Worm (Caenorhabditis elegans) whole organism, L2 larva: Measurements from ENCODE around the gene div-1.

Experiments used
- C34F6.9 ChIP-seq: fragments of 150-350 bp; optimal IDR thresholded peaks from 2 replicates; lab custom pipeline; 2014; ENCODE audit warnings: missing biosample characterization, missing genetic modification characterization
- F13H6.1 ChIP-seq: sonication (generic microtip); optimal IDR thresholded peaks from 2 replicates; lab custom pipeline; 2016; ENCODE audit warnings: missing genetic modification characterization, missing compliant biosample characterization
- R02D3.7 ChIP-seq: fragments of 150-350 bp; optimal IDR thresholded peaks from 2 replicates; lab custom pipeline; 2014; ENCODE audit warnings: missing biosample characterization, missing genetic modification characterization
- Y55F3AM.14 ChIP-seq: fragments of 200-800 bp; sonication (Bioruptor generic); optimal IDR thresholded peaks from 2 replicates; lab custom pipeline; 2018; ENCODE audit warnings: mild to moderate bottlenecking, missing genetic modification characterization, missing compliant biosample characterization
- ZK546.5 ChIP-seq: sonication (generic microtip); optimal IDR thresholded peaks from 2 replicates; lab custom pipeline; 2017; ENCODE audit warnings: missing biosample characterization, missing genetic modification characterization
- alr-1 ChIP-seq: fragments of 150-350 bp; optimal IDR thresholded peaks from 2 replicates; lab custom pipeline; 2014; ENCODE audit warnings: missing biosample characterization, missing genetic modification characterization
- aly-2 ChIP-seq: fragments of 150-350 bp; optimal IDR thresholded peaks from 2 replicates; lab custom pipeline; 2014; ENCODE audit warnings: missing biosample characterization, missing genetic modification characterization
- ama-1 ChIP-seq: fragments of 150-350 bp; optimal IDR thresholded peaks from 2 replicates; lab custom pipeline; 2018; ENCODE audit warnings: inconsistent platforms
- blmp-1 ChIP-seq: sonication (generic microtip); optimal IDR thresholded peaks from 2 replicates; lab custom pipeline; 2017; ENCODE audit warnings: missing genetic modification characterization, mild to moderate bottlenecking, missing compliant biosample characterization, antibody characterized with exemption, moderate library complexity; ENCODE audit not compliant: insufficient read depth
- ceh-16 ChIP-seq: fragments of 150-350 bp; optimal IDR thresholded peaks from 2 replicates; lab custom pipeline; 2014; ENCODE audit warnings: missing biosample characterization, missing genetic modification characterization
- ceh-82 ChIP-seq: fragments of 150-350 bp; optimal IDR thresholded peaks from 2 replicates; lab custom pipeline; 2014; ENCODE audit warnings: missing biosample characterization, missing genetic modification characterization
- crh-2 ChIP-seq: sonication (generic microtip); optimal IDR thresholded peaks from 2 replicates; lab custom pipeline; 2017; ENCODE audit warnings: missing biosample characterization, missing genetic modification characterization
- dmd-4 ChIP-seq: sonication (generic microtip); optimal IDR thresholded peaks from 2 replicates; lab custom pipeline; 2017; ENCODE audit warnings: missing biosample characterization, missing genetic modification characterization
- egl-27 ChIP-seq: sonication (generic microtip); optimal IDR thresholded peaks from 3 replicates; lab custom pipeline; 2017; ENCODE audit warnings: missing biosample characterization, missing genetic modification reagents, missing genetic modification characterization
- elt-1 ChIP-seq: fragments of 150-350 bp; optimal IDR thresholded peaks from 2 replicates; lab custom pipeline; 2014; ENCODE audit warnings: missing biosample characterization, missing genetic modification characterization
- elt-3 ChIP-seq: sonication (generic microtip); optimal IDR thresholded peaks from 2 replicates; lab custom pipeline; 2017; ENCODE audit warnings: missing biosample characterization, missing genetic modification characterization
- fos-1 ChIP-seq: fragments of 150-350 bp; optimal IDR thresholded peaks from 2 replicates; lab custom pipeline; 2014; ENCODE audit warnings: missing biosample characterization, missing genetic modification characterization
- gmeb-1 ChIP-seq: fragments of 150-350 bp; optimal IDR thresholded peaks from 2 replicates; lab custom pipeline; 2014; ENCODE audit warnings: missing biosample characterization, missing genetic modification characterization
- lin-11 ChIP-seq: fragments of 150-350 bp; sonication (generic microtip); optimal IDR thresholded peaks from 2 replicates; lab custom pipeline; 2014; ENCODE audit warnings: missing biosample characterization, missing genetic modification characterization, inconsistent platforms, mixed read lengths
- lin-13 ChIP-seq: fragments of 150-350 bp; optimal IDR thresholded peaks from 2 replicates; lab custom pipeline; 2014; ENCODE audit warnings: missing biosample characterization, missing genetic modification reagents, missing genetic modification characterization
- lin-39 ChIP-seq: fragments of 150-350 bp; optimal IDR thresholded peaks from 2 replicates; lab custom pipeline; 2014; ENCODE audit warnings: missing biosample characterization, missing genetic modification reagents, missing genetic modification characterization
- lsy-2 ChIP-seq, 2 experiments: fragments of 150-350 bp in 1 of 2; sonication (generic microtip) in 1 of 2; optimal IDR thresholded peaks; 2 replicates each; lab custom pipeline; 2014 to 2017; ENCODE audit warnings: missing biosample characterization in 2 of 2, missing genetic modification characterization in 2 of 2
- mab-5 ChIP-seq: fragments of 150-350 bp; optimal IDR thresholded peaks from 2 replicates; lab custom pipeline; 2014; ENCODE audit warnings: missing biosample characterization, missing genetic modification characterization
- mbf-1 ChIP-seq: sonication (generic microtip); optimal IDR thresholded peaks from 2 replicates; lab custom pipeline; 2017; ENCODE audit warnings: missing biosample characterization, missing genetic modification characterization
- mdl-1 ChIP-seq, 2 experiments: fragments of 150-350 bp in 1 of 2; sonication (generic microtip) in 1 of 2; optimal IDR thresholded peaks; 2 replicates each; lab custom pipeline; 2017; ENCODE audit warnings: missing biosample characterization in 2 of 2, missing genetic modification characterization in 2 of 2
- nhr-10 ChIP-seq: sonication (generic microtip); optimal IDR thresholded peaks from 2 replicates; lab custom pipeline; 2017; ENCODE audit warnings: missing biosample characterization, missing genetic modification characterization
- nhr-11 ChIP-seq: fragments of 150-350 bp; optimal IDR thresholded peaks from 2 replicates; lab custom pipeline; 2014; ENCODE audit warnings: missing biosample characterization, missing genetic modification characterization
- nhr-12 ChIP-seq: fragments of 150-350 bp; optimal IDR thresholded peaks from 2 replicates; lab custom pipeline; 2014; ENCODE audit warnings: missing biosample characterization, missing genetic modification characterization
- nhr-129 ChIP-seq: fragments of 150-350 bp; optimal IDR thresholded peaks from 2 replicates; lab custom pipeline; 2014; ENCODE audit warnings: missing biosample characterization, missing genetic modification characterization
- nhr-21 ChIP-seq: fragments of 150-350 bp; optimal IDR thresholded peaks from 2 replicates; lab custom pipeline; 2014; ENCODE audit warnings: missing biosample characterization, missing genetic modification characterization
- nhr-23 ChIP-seq: fragments of 150-350 bp; optimal IDR thresholded peaks from 2 replicates; lab custom pipeline; 2014; ENCODE audit warnings: missing biosample characterization, missing genetic modification reagents, missing genetic modification characterization
- nhr-237 ChIP-seq: fragments of 150-350 bp; optimal IDR thresholded peaks from 2 replicates; lab custom pipeline; 2014; ENCODE audit warnings: missing biosample characterization, missing genetic modification characterization
- nhr-25 ChIP-seq: fragments of 150-350 bp; sonication (generic microtip); optimal IDR thresholded peaks from 3 replicates; lab custom pipeline; 2014; ENCODE audit warnings: missing biosample characterization, missing genetic modification characterization
- nhr-6 ChIP-seq: fragments of 150-350 bp; optimal IDR thresholded peaks from 2 replicates; lab custom pipeline; 2014; ENCODE audit warnings: missing biosample characterization, missing genetic modification characterization
- nhr-77 ChIP-seq: fragments of 150-350 bp; optimal IDR thresholded peaks from 2 replicates; lab custom pipeline; 2014; ENCODE audit warnings: missing biosample characterization, missing genetic modification characterization
- peb-1 ChIP-seq: fragments of 150-350 bp; optimal IDR thresholded peaks from 2 replicates; lab custom pipeline; 2014; ENCODE audit warnings: missing biosample characterization, missing genetic modification characterization
- sem-4 ChIP-seq: fragments of 150-350 bp; optimal IDR thresholded peaks from 2 replicates; lab custom pipeline; 2014; ENCODE audit warnings: missing biosample characterization, missing genetic modification reagents, missing genetic modification characterization
- skn-1 ChIP-seq: sonication (generic microtip); optimal IDR thresholded peaks from 2 replicates; lab custom pipeline; 2017; ENCODE audit warnings: missing biosample characterization, missing genetic modification characterization
- sma-3 ChIP-seq: sonication (generic microtip); optimal IDR thresholded peaks from 2 replicates; lab custom pipeline; 2016; ENCODE audit warnings: missing genetic modification reagents, missing genetic modification characterization, missing compliant biosample characterization
- sma-9 ChIP-seq, 2 experiments: fragments of 150-350 bp in 1 of 2; sonication (generic microtip) in 1 of 2; optimal IDR thresholded peaks; 2 replicates each; lab custom pipeline; 2014 to 2016; ENCODE audit warnings: missing genetic modification characterization in 2 of 2, mild to moderate bottlenecking in 1 of 2, missing biosample characterization in 1 of 2, missing compliant biosample characterization in 1 of 2, missing genetic modification reagents in 1 of 2, moderate library complexity in 1 of 2
- snpc-4 ChIP-seq: fragments of 150-350 bp; optimal IDR thresholded peaks from 2 replicates; lab custom pipeline; 2014; ENCODE audit warnings: missing biosample characterization, missing genetic modification characterization
- unc-39 ChIP-seq: fragments of 150-350 bp; optimal IDR thresholded peaks from 2 replicates; lab custom pipeline; 2014; ENCODE audit warnings: missing biosample characterization, missing genetic modification characterization
- unc-55 ChIP-seq: fragments of 150-350 bp; sonication (generic microtip); optimal IDR thresholded peaks from 3 replicates; lab custom pipeline; 2014; ENCODE audit warnings: missing biosample characterization, missing genetic modification reagents, missing genetic modification characterization
- unc-62 ChIP-seq: fragments of 150-350 bp; optimal IDR thresholded peaks from 2 replicates; lab custom pipeline; 2014; ENCODE audit warnings: missing biosample characterization, missing genetic modification reagents, missing genetic modification characterization
- zag-1 ChIP-seq: fragments of 150-350 bp; optimal IDR thresholded peaks from 2 replicates; lab custom pipeline; 2014; ENCODE audit warnings: missing biosample characterization, missing genetic modification characterization
- ztf-1 ChIP-seq: fragments of 200-800 bp; sonication (Bioruptor generic); conservative IDR thresholded peaks from 2 replicates; pipeline ENCODE4 v1.3.6; 2022; ENCODE audit warnings: missing genetic modification characterization, missing compliant biosample characterization
- ztf-11 ChIP-seq: sonication (generic microtip); optimal IDR thresholded peaks from 2 replicates; lab custom pipeline; 2017; ENCODE audit warnings: missing biosample characterization, missing genetic modification characterization
- ztf-4 ChIP-seq: fragments of 150-350 bp; optimal IDR thresholded peaks from 2 replicates; lab custom pipeline; 2014; ENCODE audit warnings: missing biosample characterization, missing genetic modification characterization

The div-1 gene

DNA sequence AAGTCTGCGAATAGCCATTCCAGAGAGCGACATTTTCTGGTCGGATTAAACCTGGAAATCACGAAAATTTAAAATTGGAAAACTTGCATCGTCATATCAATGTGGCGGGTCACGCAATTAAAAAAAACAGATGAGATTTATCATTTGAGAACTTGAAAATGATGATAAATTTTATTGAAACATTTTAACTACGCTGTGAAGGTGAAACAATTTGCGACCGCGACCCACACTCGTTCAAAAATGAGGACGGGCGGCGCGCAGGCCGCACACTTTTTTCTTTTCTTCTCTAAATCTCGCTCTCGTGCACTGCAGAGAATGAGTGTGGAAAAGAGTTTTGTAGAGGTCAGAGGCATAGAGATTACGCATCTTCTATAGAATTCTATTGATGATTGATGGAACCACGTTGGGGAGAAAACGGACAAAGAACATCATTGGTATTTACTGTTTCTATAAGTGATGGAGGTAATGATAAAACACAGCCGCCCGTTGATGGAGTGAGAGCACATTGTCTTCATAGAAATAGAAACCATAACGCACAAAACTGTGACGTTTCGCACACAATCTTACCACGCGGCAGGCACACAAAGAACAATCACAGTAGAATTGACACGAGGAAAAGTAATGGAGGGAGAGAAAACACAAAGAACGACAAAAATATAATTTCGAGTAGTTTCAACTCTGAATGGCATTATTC lies 31.6 kb downstream of the div-1 start, which contains the start of gene cts-1:
TSS of gene cts-1 (minus strand) at position 51 of the 694 bp plus-strand sequence.
- no peak for TF ChIP-seq nhr-23
- TF ChIP-seq aly-2 = no peak
- peak; percentile 58 for TF ChIP-seq gmeb-1 (tag; lab: Kevin White, UChicago)
- TF ChIP-seq nhr-12 (tag; lab: Kevin White, UChicago) = no peak
- no peak for TF ChIP-seq skn-1
- peak; percentile 76 for TF ChIP-seq ama-1 (lab: Kevin White, UChicago)
- TF ChIP-seq sem-4 (tag; lab: Kevin White, UChicago) = peak; percentile 41
- peak; percentile 15 for TF ChIP-seq nhr-6 (tag; lab: Kevin White, UChicago)
- no peak for TF ChIP-seq ZK546.5 (tag; lab: Kevin White, UChicago)
- no peak for TF ChIP-seq Y55F3AM.14 (GFP tag; lab: Kevin White, UChicago)
- peak; percentile 86 for TF ChIP-seq F13H6.1 (tag; lab: Kevin White, UChicago)
- no peak for TF ChIP-seq nhr-237 (tag; lab: Kevin White, UChicago)
- TF ChIP-seq crh-2 = peak; percentile 96
- TF ChIP-seq sma-3 (GFP tag; lab: Kevin White, UChicago) = peak; percentile 90
- no peak for TF ChIP-seq egl-27
- no peak for TF ChIP-seq sma-9 (GFP tag; optimal IDR thresholded peaks at IDR 0.05; lab: Kevin White, UChicago)
- TF ChIP-seq sma-9 (tag; optimal IDR thresholded peaks at IDR 0.05; lab: Kevin White, UChicago) = no peak
- no peak for TF ChIP-seq R02D3.7
- no peak for TF ChIP-seq ceh-82 (tag; lab: Kevin White, UChicago)
- TF ChIP-seq ztf-1 = no peak
- TF ChIP-seq blmp-1 (tag; lab: Kevin White, UChicago) = peak; percentile 71
- peak; percentile 91 for TF ChIP-seq nhr-21
- TF ChIP-seq fos-1 (tag; lab: Kevin White, UChicago) = peak; percentile 85
- no peak for TF ChIP-seq unc-39
- TF ChIP-seq lin-13 = peak; percentile 80
- TF ChIP-seq snpc-4 (tag; lab: Kevin White, UChicago) = peak; percentile 48
- TF ChIP-seq lin-39 (tag; lab: Kevin White, UChicago) = no peak
- no peak for TF ChIP-seq dmd-4 (tag; lab: Kevin White, UChicago)
- no peak for TF ChIP-seq unc-62 (GFP tag; lab: Kevin White, UChicago)
- no peak for TF ChIP-seq nhr-77 (tag; lab: Kevin White, UChicago)
- no peak for TF ChIP-seq elt-3
- TF ChIP-seq ztf-11 (tag; lab: Kevin White, UChicago) = no peak
- TF ChIP-seq lsy-2 (tag; optimal IDR thresholded peaks at IDR 0.05; lab: Kevin White, UChicago) = peak; percentile 59 to 92
- TF ChIP-seq mdl-1 (tag; optimal IDR thresholded peaks at IDR 0.05; lab: Kevin White, UChicago) = peak; percentile 42 to 85
- no peak for TF ChIP-seq ceh-16
- TF ChIP-seq zag-1 (tag; lab: Kevin White, UChicago) = peak; percentile 50
- peak; percentile 84 for TF ChIP-seq C34F6.9 (tag; lab: Kevin White, UChicago)
- TF ChIP-seq alr-1 (tag; lab: Kevin White, UChicago) = no peak
- TF ChIP-seq nhr-11 (tag; lab: Kevin White, UChicago) = no peak
- peak; percentile 68 for TF ChIP-seq unc-55 (GFP tag; lab: Kevin White, UChicago)
- no peak for TF ChIP-seq elt-1
- peak; percentile 84 for TF ChIP-seq nhr-129 (tag; lab: Kevin White, UChicago)
- TF ChIP-seq mab-5 (tag; lab: Kevin White, UChicago) = peak; percentile 36
- no peak for TF ChIP-seq mbf-1 (tag; lab: Kevin White, UChicago)
- peak; percentile 26 for TF ChIP-seq lin-11
- peak; percentile 88 for TF ChIP-seq nhr-25 (tag; lab: Kevin White, UChicago)
- no peak for TF ChIP-seq peb-1
- peak; percentile 77 for TF ChIP-seq ztf-4
- no peak for TF ChIP-seq nhr-10 (tag; lab: Kevin White, UChicago)
- TF ChIP-seq, all 48 proteins: peak for 22
